Worm (Caenorhabditis elegans) whole organism, L1 larva: ENCODE results near the gene W02B12.13.

ENCODE experiments used
- elt-2 ChIP-seq: sonication (generic microtip); optimal IDR thresholded peaks from 2 replicates; lab custom pipeline; 2016; ENCODE audit warnings: missing genetic modification characterization, mild to moderate bottlenecking, inconsistent platforms, missing compliant biosample characterization, missing genetic modification reagents
- elt-3 ChIP-seq, 6 experiments: fragments of 150-350 bp in 1 of 6; sonication (generic microtip); optimal IDR thresholded peaks; 2 replicates each; lab custom pipeline; 2017 to 2018; ENCODE audit warnings: missing biosample characterization in 6 of 6, missing genetic modification characterization in 6 of 6, inconsistent platforms in 1 of 6
- fkh-10 ChIP-seq: sonication (generic microtip); optimal IDR thresholded peaks from 2 replicates; lab custom pipeline; 2017; ENCODE audit warnings: missing biosample characterization, missing genetic modification reagents, missing genetic modification characterization
- isw-1 ChIP-seq: fragments of 200-800 bp; sonication (Bioruptor generic); IDR thresholded peaks from 2 replicates; pipeline ENCODE4 v1.3.6; 2022; ENCODE audit warnings: missing genetic modification characterization, missing compliant biosample characterization
- nhr-19 ChIP-seq: fragments of 200-800 bp; sonication (Bioruptor generic); conservative IDR thresholded peaks from 2 replicates; pipeline ENCODE4 v1.3.6; 2022; ENCODE audit warnings: missing genetic modification characterization, missing compliant biosample characterization
- nhr-237 ChIP-seq: fragments of 150-350 bp; optimal IDR thresholded peaks from 2 replicates; lab custom pipeline; 2014; ENCODE audit warnings: missing biosample characterization, missing genetic modification characterization
- nhr-28 ChIP-seq: fragments of 150-350 bp; optimal IDR thresholded peaks from 2 replicates; lab custom pipeline; 2014; ENCODE audit warnings: missing biosample characterization, missing genetic modification characterization
- nhr-77 ChIP-seq: fragments of 150-350 bp; optimal IDR thresholded peaks from 2 replicates; lab custom pipeline; 2014; ENCODE audit warnings: missing biosample characterization, missing genetic modification characterization
- nhr-90 ChIP-seq: sonication (generic microtip); optimal IDR thresholded peaks from 2 replicates; lab custom pipeline; 2016; ENCODE audit warnings: mild to moderate bottlenecking, missing genetic modification characterization, missing compliant biosample characterization; ENCODE audit not compliant: poor library complexity
- pag-3 ChIP-seq: sonication (generic microtip); optimal IDR thresholded peaks from 2 replicates; lab custom pipeline; 2017; ENCODE audit warnings: missing genetic modification characterization, mild to moderate bottlenecking, missing compliant biosample characterization, antibody characterized with exemption, borderline replicate concordance; ENCODE audit not compliant: insufficient read depth
- skn-1 ChIP-seq: fragments of 150-350 bp; optimal IDR thresholded peaks from 2 replicates; lab custom pipeline; 2014; ENCODE audit warnings: missing biosample characterization, missing genetic modification characterization
- zag-1 ChIP-seq: fragments of 150-350 bp; optimal IDR thresholded peaks from 2 replicates; lab custom pipeline; 2014; ENCODE audit warnings: missing biosample characterization, missing genetic modification characterization
- ztf-11 ChIP-seq, 2 experiments: sonication (generic microtip); optimal IDR thresholded peaks; 2 replicates each; lab custom pipeline; 2016 to 2017; ENCODE audit warnings: missing genetic modification characterization in 2 of 2, missing biosample characterization in 1 of 2, missing compliant biosample characterization in 1 of 2

ce11 chrII:11443862-11444261 is 1.2 kb upstream of the W02B12.13 start, which contains the start of gene adbp-1:
- TF ChIP-seq nhr-90 (tag; lab: Kevin White, UChicago) (no peak), nhr-28 (tag; lab: Kevin White, UChicago) (no peak), nhr-19 (no peak), fkh-10 (GFP tag; lab: Kevin White, UChicago) (no peak), nhr-237 (tag; lab: Kevin White, UChicago) (no peak), ztf-11 (tag; optimal IDR thresholded peaks at IDR 0.05; lab: Kevin White, UChicago) (no peak), nhr-77 (no peak), skn-1 (tag; lab: Kevin White, UChicago) (no peak), pag-3 (tag; lab: Kevin White, UChicago) (no peak), elt-3 (tag; optimal IDR thresholded peaks at IDR 0.05; lab: Kevin White, UChicago) (no peak), elt-2 (tag; lab: Kevin White, UChicago) (no peak), zag-1 (tag; lab: Kevin White, UChicago) (no peak), isw-1 (GFP tag; lab: Robert Waterston, UW) (no peak)
